Worm (Caenorhabditis elegans): ENCODE measurements around the gene K10B4.1.

The K10B4.1 gene

ce11 chrII:104234-104633 lies 31.0 kb upstream of the K10B4.1 start, which contains the start of gene col-68:
col-68 (plus strand) TSS chrII:104534.
- TF ChIP-seq lin-13 (GFP tag; optimal IDR thresholded peaks at IDR 0.05) (no peak), unc-30 (tag; optimal IDR thresholded peaks at IDR 0.05) (no peak), ztf-4 (tag; optimal IDR thresholded peaks at IDR 0.05) (no peak), sup-37 (GFP tag; optimal IDR thresholded peaks at IDR 0.05) (no peak), F16B12.6 (tag; optimal IDR thresholded peaks at IDR 0.05) (no peak), snpc-4 (tag; optimal IDR thresholded peaks at IDR 0.05) (no peak), dsc-1 (tag; optimal IDR thresholded peaks at IDR 0.05) (no peak), ama-1 (optimal IDR thresholded peaks at IDR 0.05) (no peak), fkh-4 (tag; optimal IDR thresholded peaks at IDR 0.05; ENCODE audit: borderline replicate concordance) (no peak), pag-3 (tag; optimal IDR thresholded peaks at IDR 0.05; ENCODE audit: borderline replicate concordance, insufficient read depth) (no peak), unc-62 (GFP tag; optimal IDR thresholded peaks at IDR 0.05) (no peak), swsn-7 (tag; optimal IDR thresholded peaks at IDR 0.05) (no peak), vab-15 (tag; optimal IDR thresholded peaks at IDR 0.05) (no peak), egl-27 (tag; optimal IDR thresholded peaks at IDR 0.05) (no peak), unc-98 (GFP tag; IDR thresholded peaks at IDR 0.05) (no peak), nhr-47 (tag; optimal IDR thresholded peaks at IDR 0.05) (no peak), irx-1 (tag; optimal IDR thresholded peaks at IDR 0.05) (no peak)

- TF ChIP-seq pax-3 (tag; optimal IDR thresholded peaks at IDR 0.05) (no peak), efl-1 (optimal IDR thresholded peaks at IDR 0.05) (no peak), efl-1 (GFP tag; optimal IDR thresholded peaks at IDR 0.05 in 1 of 2) (peak in 1 of 2 experiments; percentile 34)
These were observed 29.9 kb upstream of the K10B4.1 start for ce11 chrII:105327-105882.

ce11 chrII:105889-106288 lies 29.4 kb upstream of the K10B4.1 start, which contains the start of gene txt-1:
txt-1 (plus strand) TSS chrII:106189.
- TF ChIP-seq rnt-1 (tag; optimal IDR thresholded peaks at IDR 0.05) (no peak), lin-39 (tag; optimal IDR thresholded peaks at IDR 0.05) (no peak), nhr-77 (tag; optimal IDR thresholded peaks at IDR 0.05) (no peak), unc-62 (GFP tag; optimal IDR thresholded peaks at IDR 0.05) (no peak)

ce11 chrII:107703-108102 lies 27.6 kb upstream of the K10B4.1 start:
- TF ChIP-seq C34B4.2 (tag; optimal IDR thresholded peaks at IDR 0.05) = no peak
- peak; percentile 42 for TF ChIP-seq lin-14 (GFP tag; optimal IDR thresholded peaks at IDR 0.05)

- TF ChIP-seq pag-3 (tag; optimal IDR thresholded peaks at IDR 0.05; ENCODE audit: borderline replicate concordance, insufficient read depth) (no peak), xbp-1 (tag; optimal IDR thresholded peaks at IDR 0.05) (no peak), ztf-11 (tag; optimal IDR thresholded peaks at IDR 0.05) (no peak), ets-5 (GFP tag; IDR thresholded peaks at IDR 0.05) (no peak), C16A3.4 (tag; optimal IDR thresholded peaks at IDR 0.05) (no peak), nhr-237 (tag; optimal IDR thresholded peaks at IDR 0.05) (no peak), jun-1 (tag; optimal IDR thresholded peaks at IDR 0.05) (no peak), aly-2 (tag; optimal IDR thresholded peaks at IDR 0.05) (no peak), ceh-82 (tag; optimal IDR thresholded peaks at IDR 0.05) (no peak), lin-39 (tag; optimal IDR thresholded peaks at IDR 0.05) (no peak), mdl-1 (tag; optimal IDR thresholded peaks at IDR 0.05) (no peak), ceh-88 (GFP tag; IDR thresholded peaks at IDR 0.05) (no peak), hpl-2 (GFP tag; optimal IDR thresholded peaks at IDR 0.05) (no peak)
These were observed 26.4 kb upstream of the K10B4.1 start, which contains the start of gene C50D2.2 for ce11 chrII:108865-109264. C50D2.2 (plus strand) TSS chrII:109165.
